Fruit fly (Drosophila melanogaster) whole organism, embryonic: Measurements from ENCODE around the gene Nup43.

Experiments used
- CG17912 ChIP-seq: fragments of 200-800 bp; sonication (Bioruptor generic); optimal IDR thresholded peaks from 2 replicates; lab custom pipeline; 2018; ENCODE audit warnings: missing biosample characterization, mild to moderate bottlenecking, missing genetic modification characterization
- CG2889 ChIP-seq: fragments of 200-800 bp; sonication (Bioruptor generic); IDR thresholded peaks from 3 replicates; pipeline ENCODE4 v1.3.6; 2022; ENCODE audit warnings: missing biosample characterization, missing genetic modification characterization
- CG6765 ChIP-seq: fragments of 200-800 bp; sonication (Bioruptor generic); optimal IDR thresholded peaks from 3 replicates; lab custom pipeline; 2017; ENCODE audit warnings: missing biosample characterization, mild to moderate bottlenecking, missing genetic modification characterization
- D ChIP-seq, 2 experiments: fragments of 200-800 bp in 1 of 2; fragments of >200 bp in 1 of 2; sonication (Bioruptor generic) in 1 of 2; optimal IDR thresholded peaks; 2 replicates in 1 of 2; 3 replicates in 1 of 2; lab custom pipeline; 2017; ENCODE audit warnings: mild to moderate bottlenecking in 1 of 2, missing biosample characterization in 1 of 2, missing genetic modification characterization in 1 of 2, missing genetic modification reagents in 1 of 2
- Drgx ChIP-seq: fragments of 200-800 bp; sonication (Bioruptor generic); IDR thresholded peaks from 2 replicates; pipeline ENCODE4 v1.3.6; 2022; ENCODE audit warnings: missing biosample characterization, missing genetic modification characterization
- Mes4 ChIP-seq: fragments of 200-800 bp; sonication (Bioruptor generic); optimal IDR thresholded peaks from 2 replicates; lab custom pipeline; 2016; ENCODE audit warnings: missing biosample characterization, missing genetic modification characterization
- her ChIP-seq: fragments of 200-800 bp; sonication (Bioruptor generic); optimal IDR thresholded peaks from 2 replicates; lab custom pipeline; 2016; ENCODE audit warnings: missing biosample characterization, missing genetic modification characterization
- knrl ChIP-seq: fragments of 200-800 bp; sonication (Bioruptor generic); IDR thresholded peaks from 3 replicates; pipeline ENCODE4 v1.3.6; 2022; ENCODE audit warnings: missing biosample characterization, missing genetic modification characterization; ENCODE audit not compliant: partially characterized antibody
- zen2 ChIP-seq: fragments of 200-800 bp; sonication (Bioruptor generic); IDR thresholded peaks from 3 replicates; pipeline ENCODE4 v1.3.6; 2022; ENCODE audit warnings: missing biosample characterization, missing genetic modification characterization; ENCODE audit not compliant: partially characterized antibody

DNA sequence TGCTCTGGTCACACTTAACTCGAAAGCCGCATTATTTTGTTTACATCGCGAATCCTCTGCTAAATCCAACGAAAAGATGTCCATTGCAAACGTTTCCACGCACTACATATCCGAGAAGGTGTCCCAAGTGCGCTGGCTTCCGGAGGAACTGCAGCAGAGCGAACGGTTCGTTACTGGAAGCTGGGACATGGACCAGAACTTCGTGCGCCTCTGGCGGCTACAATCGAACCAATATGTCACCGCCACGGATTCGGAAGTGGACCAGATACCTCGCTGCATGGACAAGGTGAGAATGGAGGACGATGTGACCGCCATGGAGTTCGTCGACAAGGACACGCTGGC is 177 bp downstream of the Nup43 start:
- TF ChIP-seq her (no peak), knrl (GFP tag; lab: Robert Waterston, UW) (no peak), Mes4 (GFP tag; lab: Kevin White, UChicago) (no peak), Drgx (GFP tag; lab: Robert Waterston, UW) (no peak), zen2 (no peak), CG2889 (GFP tag; lab: Robert Waterston, UW) (no peak), CG6765 (no peak), CG17912 (GFP tag; lab: Kevin White, UChicago) (no peak), D (optimal IDR thresholded peaks at IDR 0.05; lab: Kevin White, UChicago) (peak; percentile 55), D (GFP tag; optimal IDR thresholded peaks at IDR 0.05; lab: Kevin White, UChicago) (no peak)
